Fruit fly (Drosophila melanogaster) whole organism, adult: Measurements from ENCODE around the gene Cdk2.

Experiments
- CG12768 ChIP-seq: fragments of 200-800 bp; sonication (Bioruptor generic); optimal IDR thresholded peaks from 2 replicates; lab custom pipeline; 2017; ENCODE audit warnings: missing biosample characterization, missing genetic modification characterization, mild to moderate bottlenecking, moderate library complexity, missing genetic modification reagents
- CG14711 ChIP-seq: fragments of 200-800 bp; sonication (Bioruptor generic); optimal IDR thresholded peaks from 2 replicates; lab custom pipeline; 2018; ENCODE audit warnings: missing biosample characterization, mild to moderate bottlenecking, missing genetic modification characterization, moderate library complexity
- CG1620 ChIP-seq: fragments of 200-800 bp; sonication (Bioruptor generic); optimal IDR thresholded peaks from 2 replicates; lab custom pipeline; 2016; ENCODE audit warnings: missing biosample characterization, missing genetic modification characterization
- CG5204 ChIP-seq: fragments of 200-800 bp; sonication (Bioruptor generic); optimal IDR thresholded peaks from 2 replicates; lab custom pipeline; 2016; ENCODE audit warnings: missing biosample characterization, missing genetic modification characterization
- Crg-1 ChIP-seq: fragments of 200-800 bp; sonication (Bioruptor generic); optimal IDR thresholded peaks from 2 replicates; lab custom pipeline; 2016; ENCODE audit warnings: missing biosample characterization, missing genetic modification characterization
- Hr96 ChIP-seq: fragments of 200-800 bp; sonication (Bioruptor generic); optimal IDR thresholded peaks from 2 replicates; lab custom pipeline; 2016; ENCODE audit warnings: missing biosample characterization, missing genetic modification characterization
- bab1 ChIP-seq: fragments of 200-800 bp; sonication (Bioruptor generic); optimal IDR thresholded peaks from 3 replicates; lab custom pipeline; 2019; ENCODE audit warnings: missing biosample characterization, mild to moderate bottlenecking, missing genetic modification characterization, moderate library complexity
- cic ChIP-seq: fragments of 200-800 bp; sonication (Bioruptor generic); optimal IDR thresholded peaks from 2 replicates; lab custom pipeline; 2017; ENCODE audit warnings: missing biosample characterization, mild to moderate bottlenecking, missing genetic modification characterization, moderate library complexity
- kay ChIP-seq: fragments of 200-800 bp; sonication (Bioruptor generic); peaks from one replicate; lab custom pipeline; 2016; ENCODE audit warnings: missing biosample characterization, missing genetic modification characterization, borderline replicate concordance
- tj ChIP-seq: fragments of 200-800 bp; sonication (Bioruptor generic); optimal IDR thresholded peaks from 3 replicates; lab custom pipeline; 2017; ENCODE audit warnings: missing biosample characterization, mild to moderate bottlenecking, missing genetic modification characterization, moderate library complexity

- TF ChIP-seq bab1 (GFP tag; lab: Kevin White, UChicago) (no peak), kay (GFP tag; lab: Kevin White, UChicago) (no peak), Hr96 (no peak), CG12768 (GFP tag; lab: Kevin White, UChicago) (no peak), cic (GFP tag; lab: Kevin White, UChicago) (no peak), tj (GFP tag; lab: Kevin White, UChicago) (no peak), CG1620 (no peak), CG5204 (no peak), Crg-1 (GFP tag; lab: Kevin White, UChicago) (no peak), CG14711 (tag; lab: Kevin White, UChicago) (no peak)
Observed at dm6 chr3R:20714360-20714759, 21.1 kb upstream of the Cdk2 start, which contains the start of gene Oamb.
